Worm (Caenorhabditis elegans) whole organism, midembryonic: ENCODE measurements around the gene unc-46.

Experiments used
- klf-2 ChIP-seq: fragments of 200-800 bp; sonication (Bioruptor generic); conservative IDR thresholded peaks from 2 replicates; pipeline ENCODE4 v1.3.6; 2022; ENCODE audit warnings: missing genetic modification reagents, missing genetic modification characterization, missing compliant biosample characterization
- ref-1 ChIP-seq: fragments of 200-800 bp; sonication (Bioruptor generic); conservative IDR thresholded peaks from 2 replicates; pipeline ENCODE4 v1.3.6; 2022; ENCODE audit warnings: missing genetic modification reagents, missing genetic modification characterization, missing compliant biosample characterization
- ztf-23 ChIP-seq: fragments of 200-800 bp; sonication (Bioruptor generic); IDR thresholded peaks from 2 replicates; pipeline ENCODE4 v1.3.6; 2022; ENCODE audit warnings: missing genetic modification reagents, missing genetic modification characterization, missing compliant biosample characterization
- ztf-29 ChIP-seq: fragments of 200-800 bp; sonication (Bioruptor generic); IDR thresholded peaks from 2 replicates; pipeline ENCODE4 v1.3.6; 2022; ENCODE audit warnings: missing genetic modification reagents, missing genetic modification characterization, missing compliant biosample characterization

- no peak for TF ChIP-seq klf-2
- no peak for TF ChIP-seq ztf-23
- no peak for TF ChIP-seq ztf-29 (GFP tag; lab: Robert Waterston, UW)
- no peak for TF ChIP-seq ref-1 (GFP tag; lab: Robert Waterston, UW)
Measured at ce11 chrV:5069440-5069839, 29.4 kb downstream of the unc-46 start, which contains the start of gene Y58A7A.1.
